Fruit fly (Drosophila melanogaster): ENCODE data around the gene Fum3.

Fum3 gene

DNA sequence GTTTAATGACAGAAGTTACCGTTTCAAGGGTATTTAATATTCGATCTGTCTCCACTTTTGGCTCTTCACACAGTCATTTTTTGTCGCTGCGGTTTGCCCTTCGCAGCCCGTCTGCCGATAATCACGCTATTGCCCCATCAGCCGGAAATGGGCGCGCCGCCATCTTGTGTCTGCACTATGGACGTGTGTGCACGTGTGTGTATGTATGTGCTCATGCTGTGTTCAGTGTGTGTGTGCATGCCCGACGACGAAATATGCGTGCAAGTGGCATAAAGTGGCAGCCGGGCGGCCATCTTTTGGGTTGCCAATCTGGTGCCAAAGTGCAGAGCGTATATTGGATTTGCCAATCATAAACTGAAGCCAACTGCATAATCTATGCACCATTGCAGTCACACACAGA lies 11.2 kb downstream of the Fum3 start (continued):
- TF ChIP-seq unc-4 (GFP tag; IDR thresholded peaks at IDR 0.05; ENCODE audit: partially characterized antibody) (no peak), E2f1 (GFP tag; IDR thresholded peaks at IDR 0.05) (no peak), CG32772 (GFP tag; IDR thresholded peaks at IDR 0.05) (no peak), CG9797 (GFP tag; optimal IDR thresholded peaks at IDR 0.05) (no peak), CG9609 (GFP tag; optimal IDR thresholded peaks at IDR 0.05) (no peak), CG2129 (GFP tag; IDR thresholded peaks at IDR 0.05; ENCODE audit: partially characterized antibody) (no peak), ase (GFP tag; IDR thresholded peaks at IDR 0.05) (no peak), emc (GFP tag; optimal IDR thresholded peaks at IDR 0.05) (no peak), Mad (GFP tag; optimal IDR thresholded peaks at IDR 0.05) (no peak), phol (tag; optimal IDR thresholded peaks at IDR 0.05) (peak; percentile 67), CG11456 (GFP tag; IDR thresholded peaks at IDR 0.05) (peak; percentile 54; the same call in 1 of the 3 replicates), ato (GFP tag; IDR thresholded peaks at IDR 0.05; ENCODE audit: partially characterized antibody) (no peak), psq (GFP tag; optimal IDR thresholded peaks at IDR 0.05) (no peak), CG3995 (GFP tag; optimal IDR thresholded peaks at IDR 0.05) (no peak), CG6854 (GFP tag; optimal IDR thresholded peaks at IDR 0.05) (no peak)

DNA sequence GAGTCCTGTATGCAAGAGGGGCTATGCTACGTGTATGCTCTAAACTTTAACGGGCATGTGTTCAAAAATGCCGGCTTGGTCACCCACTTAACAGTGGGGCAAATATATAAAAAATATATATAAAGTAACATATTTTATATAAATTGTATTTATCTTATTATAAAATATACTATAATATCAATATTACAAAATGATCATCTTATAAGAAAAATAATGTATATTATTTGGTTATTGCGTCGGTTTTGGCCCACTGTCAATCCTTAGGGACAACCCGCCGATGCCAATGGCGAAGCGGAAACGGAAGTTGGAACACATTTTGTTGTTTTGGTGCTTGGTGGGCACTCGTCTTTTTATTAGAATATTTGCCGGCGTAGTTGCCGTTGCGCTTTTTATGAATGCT lies 15.1 kb downstream of the Fum3 start:
- TF ChIP-seq Adf1 (GFP tag; IDR thresholded peaks at IDR 0.05) (no peak), CG7839 (tag; optimal IDR thresholded peaks at IDR 0.05) (peak; percentile 52), CG11695 (GFP tag; IDR thresholded peaks at IDR 0.05) (peak; percentile 46; the same call in 1 of the 3 replicates), CG14965 (GFP tag; optimal IDR thresholded peaks at IDR 0.05; ENCODE audit: borderline replicate concordance) (no peak), Sox100B (GFP tag; optimal IDR thresholded peaks at IDR 0.05) (peak; percentile 38), bcd (GFP tag; optimal IDR thresholded peaks at IDR 0.05) (no peak), unpg (GFP tag; optimal IDR thresholded peaks at IDR 0.05) (peak; percentile 51), CG12391 (tag; optimal IDR thresholded peaks at IDR 0.05) (peak; percentile 53), hkb (optimal IDR thresholded peaks at IDR 0.05) (no peak), hkb (GFP tag; IDR thresholded peaks at IDR 0.05) (0 out of 2 replicates have a peak, but pooled peaks have one; percentile 20), CG3847 (GFP tag; IDR thresholded peaks at IDR 0.05) (no peak), Ets65A (GFP tag) (no peak), hth (optimal IDR thresholded peaks at IDR 0.05) (no peak), CG9215 (GFP tag; IDR thresholded peaks at IDR 0.05) (no peak), Hand (GFP tag; optimal IDR thresholded peaks at IDR 0.05) (peak; percentile 53), Side (GFP tag; optimal IDR thresholded peaks at IDR 0.05) (no peak), CG6689 (GFP tag; IDR thresholded peaks at IDR 0.05) (peak; percentile 51), CG12769 (tag; optimal IDR thresholded peaks at IDR 0.05) (no peak), dati (GFP tag; IDR thresholded peaks at IDR 0.05) (no peak), Deaf1 (tag; optimal IDR thresholded peaks at IDR 0.05) (peak; percentile 17), zf30C (GFP tag; optimal IDR thresholded peaks at IDR 0.05) (no peak), bsh (GFP tag; optimal IDR thresholded peaks at IDR 0.05) (peak in 1 of 2 experiments; percentile 52), yki (optimal IDR thresholded peaks at IDR 0.05) (no peak), vnd (GFP tag; IDR thresholded peaks at IDR 0.05; ENCODE audit: partially characterized antibody) (no peak), CG5180 (GFP tag; optimal IDR thresholded peaks at IDR 0.05) (peak; percentile 7), prd (optimal IDR thresholded peaks at IDR 0.05) (no peak), prd (GFP tag; IDR thresholded peaks at IDR 0.05) (peak; percentile 67; the same call in 2 of the 3 replicates), chinmo (GFP tag; IDR thresholded peaks at IDR 0.05; ENCODE audit: partially characterized antibody) (no peak), CG1832 (GFP tag; optimal IDR thresholded peaks at IDR 0.05) (no peak), Fer3 (tag; optimal IDR thresholded peaks at IDR 0.05) (peak; percentile 16), hb (GFP tag; IDR thresholded peaks at IDR 0.05; ENCODE audit: partially characterized antibody) (no peak), CG3407 (GFP tag; optimal IDR thresholded peaks at IDR 0.05) (peak; percentile 1), kni (GFP tag; optimal IDR thresholded peaks at IDR 0.05) (no peak), zen (tag; optimal IDR thresholded peaks at IDR 0.05) (peak; percentile 26), dm (GFP tag; optimal IDR thresholded peaks at IDR 0.05) (no peak), Tbp (GFP tag; optimal IDR thresholded peaks at IDR 0.05) (no peak), CG15696 (tag; optimal IDR thresholded peaks at IDR 0.05) (peak; percentile 24)

All from whole organism, embryonic.